Worm (Caenorhabditis elegans): ENCODE data around the gene fbxa-158.

The fbxa-158 gene

DNA sequence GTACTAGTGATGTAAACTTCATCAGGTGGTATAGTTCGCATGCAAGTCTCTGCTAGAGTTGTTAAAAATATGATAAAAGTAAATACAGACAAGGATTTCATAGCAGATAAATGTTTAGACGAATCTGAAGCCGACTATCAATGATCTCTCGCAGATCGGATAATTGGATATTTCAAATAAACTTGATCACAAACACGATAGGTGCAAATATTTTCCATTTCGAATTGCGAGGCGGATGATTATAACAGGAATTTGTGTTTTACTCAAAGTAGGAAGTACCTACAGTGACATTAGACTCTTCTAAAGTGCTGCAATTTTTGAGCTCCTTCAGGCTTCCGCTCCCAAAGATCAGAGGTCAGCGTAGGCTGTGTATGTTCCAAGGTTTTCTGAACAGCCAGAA is 31.2 kb downstream of the fbxa-158 start, which contains the start of gene T07H3.7:
Gene T07H3.7, minus strand, starts transcription at position 101 of the 400 bp plus-strand sequence.
- no peak for TF ChIP-seq sptf-1 (tag; optimal IDR thresholded peaks at IDR 0.05)
- TF ChIP-seq ceh-39 (tag; optimal IDR thresholded peaks at IDR 0.05), result no peak
- no peak for TF ChIP-seq sem-2 (GFP tag; optimal IDR thresholded peaks at IDR 0.05)
- TF ChIP-seq elt-1 (tag; optimal IDR thresholded peaks at IDR 0.05; ENCODE audit: borderline replicate concordance, insufficient read depth), result no peak
- TF ChIP-seq snpc-4 (tag; optimal IDR thresholded peaks at IDR 0.05), result no peak
- no peak for TF ChIP-seq ces-1 (GFP tag; optimal IDR thresholded peaks at IDR 0.05)
- TF ChIP-seq nhr-12 (tag; optimal IDR thresholded peaks at IDR 0.05), result no peak
- no peak for TF ChIP-seq cnd-1 (tag; optimal IDR thresholded peaks at IDR 0.05)

DNA sequence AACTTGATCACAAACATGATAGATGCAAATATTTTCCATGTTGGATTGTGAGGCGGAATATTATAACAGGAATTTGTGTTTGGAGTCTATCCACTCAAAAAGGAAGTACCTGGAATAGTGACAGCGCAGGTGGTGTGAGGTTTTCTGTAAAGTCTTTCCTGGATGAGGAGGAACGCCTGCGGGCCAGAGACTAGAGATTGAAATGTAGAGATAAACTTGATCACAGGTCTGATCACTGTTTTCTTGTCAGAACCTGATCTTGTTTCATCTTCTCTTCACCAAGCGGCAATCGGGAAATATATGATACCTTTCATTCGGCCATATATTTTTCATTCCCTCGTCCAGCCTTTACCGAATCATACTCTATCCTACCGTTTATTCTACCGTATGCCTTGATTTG is 34.8 kb downstream of the fbxa-158 start, which contains the start of gene T07H3.8:
Gene T07H3.8, plus strand, starts transcription at position 301 of the 400 bp plus-strand sequence.
- TF ChIP-seq nhr-28 (tag; optimal IDR thresholded peaks at IDR 0.05), result no peak
- no peak for TF ChIP-seq elt-1 (tag; optimal IDR thresholded peaks at IDR 0.05; ENCODE audit: borderline replicate concordance, insufficient read depth)
- TF ChIP-seq unc-120 (tag; optimal IDR thresholded peaks at IDR 0.05; ENCODE audit: poor library complexity, severe bottlenecking), result no peak
- TF ChIP-seq lsy-2 (tag; optimal IDR thresholded peaks at IDR 0.05), result no peak
- no peak for TF ChIP-seq sem-2 (GFP tag; optimal IDR thresholded peaks at IDR 0.05)
- TF ChIP-seq mep-1 (tag; optimal IDR thresholded peaks at IDR 0.05), result no peak
- TF ChIP-seq nhr-12 (tag; optimal IDR thresholded peaks at IDR 0.05), result no peak
- no peak for TF ChIP-seq sptf-1 (tag; optimal IDR thresholded peaks at IDR 0.05)
- TF ChIP-seq zip-8 (tag; optimal IDR thresholded peaks at IDR 0.05), result no peak
- TF ChIP-seq ceh-43 (GFP tag; optimal IDR thresholded peaks at IDR 0.05), result no peak

DNA sequence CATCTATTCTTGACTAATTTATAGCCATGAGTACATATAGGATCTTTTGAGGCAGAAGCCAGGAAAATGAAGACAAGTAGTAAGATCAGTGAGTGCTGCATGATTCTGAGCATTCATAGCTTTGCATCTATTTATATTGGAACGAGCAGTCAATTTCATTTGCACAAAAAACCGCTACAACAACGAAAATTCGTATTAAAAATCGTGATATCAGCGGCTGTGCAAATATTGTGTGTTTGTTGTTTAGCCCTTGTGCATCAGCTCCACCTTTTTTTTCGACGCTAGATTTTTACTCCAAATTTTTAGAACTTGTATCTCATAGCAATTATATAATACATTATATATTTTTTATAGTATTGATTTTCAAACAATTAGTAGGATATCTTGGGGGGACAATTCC is 36.9 kb downstream of the fbxa-158 start, which contains the start of gene clec-21:
Gene clec-21, minus strand, starts transcription at position 101 of the 400 bp plus-strand sequence.
- no peak for TF ChIP-seq nhr-76 (tag; optimal IDR thresholded peaks at IDR 0.05)
- TF ChIP-seq lin-13 (tag; optimal IDR thresholded peaks at IDR 0.05), result no peak
- no peak for TF ChIP-seq ztf-11 (tag; optimal IDR thresholded peaks at IDR 0.05)
- TF ChIP-seq bed-3 (GFP tag; optimal IDR thresholded peaks at IDR 0.05), result no peak
- TF ChIP-seq nhr-12 (tag; optimal IDR thresholded peaks at IDR 0.05), result no peak
- no peak for TF ChIP-seq unc-39 (tag; optimal IDR thresholded peaks at IDR 0.05)
- no peak for TF ChIP-seq sem-2 (GFP tag; optimal IDR thresholded peaks at IDR 0.05)
- TF ChIP-seq zip-8 (tag; optimal IDR thresholded peaks at IDR 0.05), result no peak

DNA sequence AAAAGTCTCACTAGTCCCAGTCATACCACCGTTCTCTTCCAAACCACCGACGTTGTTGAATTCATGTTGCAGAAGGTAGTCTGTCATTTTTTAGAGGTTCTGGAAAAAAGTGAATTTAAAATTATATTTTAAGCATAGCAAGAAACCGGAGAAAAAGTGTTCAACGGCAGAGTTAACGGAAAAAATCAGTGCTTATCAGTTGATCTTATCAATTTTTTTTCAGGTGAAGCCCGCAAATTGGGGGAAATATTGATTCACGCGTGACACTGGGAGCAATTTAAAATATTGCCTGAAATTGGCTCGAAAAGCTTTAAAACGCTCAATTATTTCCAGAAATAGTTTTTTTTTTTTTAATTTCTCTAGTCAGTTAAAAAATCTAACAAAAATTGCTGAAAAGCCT is 41.2 kb downstream of the fbxa-158 start, which contains the start of gene math-38:
Gene math-38, minus strand, starts transcription at position 101 of the 400 bp plus-strand sequence.
- TF ChIP-seq drap-1 (GFP tag; optimal IDR thresholded peaks at IDR 0.05) (no peak), mep-1 (tag; optimal IDR thresholded peaks at IDR 0.05) (no peak), nhr-12 (tag; optimal IDR thresholded peaks at IDR 0.05) (no peak), elt-3 (tag; optimal IDR thresholded peaks at IDR 0.05) (no peak), lin-32 (GFP tag; optimal IDR thresholded peaks at IDR 0.05) (no peak), lsy-2 (tag; optimal IDR thresholded peaks at IDR 0.05) (no peak), nhr-2 (tag; optimal IDR thresholded peaks at IDR 0.05) (no peak), unc-62 (GFP tag; optimal IDR thresholded peaks at IDR 0.05) (no peak), nhr-237 (tag; optimal IDR thresholded peaks at IDR 0.05) (no peak), cnd-1 (tag; optimal IDR thresholded peaks at IDR 0.05) (no peak), elt-1 (tag; optimal IDR thresholded peaks at IDR 0.05; ENCODE audit: borderline replicate concordance, insufficient read depth) (no peak), ham-2 (GFP tag; optimal IDR thresholded peaks at IDR 0.05) (no peak), ztf-11 (tag; optimal IDR thresholded peaks at IDR 0.05) (no peak), zip-8 (tag; optimal IDR thresholded peaks at IDR 0.05) (no peak), blmp-1 (tag; optimal IDR thresholded peaks at IDR 0.05) (no peak), hlh-1 (tag; optimal IDR thresholded peaks at IDR 0.05) (no peak), bed-3 (GFP tag; optimal IDR thresholded peaks at IDR 0.05) (no peak), pha-4 (tag; optimal IDR thresholded peaks at IDR 0.05) (no peak), ceh-43 (GFP tag; optimal IDR thresholded peaks at IDR 0.05) (no peak), lin-13 (tag; optimal IDR thresholded peaks at IDR 0.05) (no peak)

DNA sequence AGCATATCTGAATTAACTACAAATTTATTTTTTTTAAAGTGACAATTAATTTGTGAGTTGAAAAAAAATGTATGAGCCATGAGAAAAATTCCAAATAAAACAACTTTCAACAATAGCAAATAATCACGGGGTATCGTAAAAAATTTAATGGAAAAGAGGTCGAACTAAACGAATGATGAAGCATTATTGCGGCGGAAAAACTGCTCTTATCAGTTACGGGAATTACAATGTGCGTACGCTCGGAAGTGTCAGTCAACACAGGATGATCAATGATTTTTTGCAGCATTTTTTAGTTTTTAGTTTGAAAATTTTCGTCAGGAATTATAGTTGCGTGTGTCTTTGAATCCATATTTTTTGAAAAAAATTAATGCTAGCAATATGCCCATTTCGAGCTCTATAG is 44.3 kb downstream of the fbxa-158 start:
- TF ChIP-seq nhr-28 (tag; optimal IDR thresholded peaks at IDR 0.05) (no peak), elt-3 (tag; optimal IDR thresholded peaks at IDR 0.05) (no peak), mep-1 (tag; optimal IDR thresholded peaks at IDR 0.05) (no peak), mls-2 (tag; optimal IDR thresholded peaks at IDR 0.05) (no peak), nhr-12 (tag; optimal IDR thresholded peaks at IDR 0.05) (no peak), lin-32 (GFP tag; optimal IDR thresholded peaks at IDR 0.05) (no peak), sem-2 (GFP tag; optimal IDR thresholded peaks at IDR 0.05) (no peak), unc-120 (tag; optimal IDR thresholded peaks at IDR 0.05; ENCODE audit: poor library complexity, severe bottlenecking) (no peak), tbx-8 (GFP tag; optimal IDR thresholded peaks at IDR 0.05) (no peak), ces-1 (GFP tag; optimal IDR thresholded peaks at IDR 0.05) (no peak), unc-62 (GFP tag; optimal IDR thresholded peaks at IDR 0.05) (no peak), snpc-4 (tag; optimal IDR thresholded peaks at IDR 0.05) (no peak), pha-4 (tag; optimal IDR thresholded peaks at IDR 0.05) (no peak), M03D4.4 (tag; optimal IDR thresholded peaks at IDR 0.05) (no peak), lsy-2 (tag; optimal IDR thresholded peaks at IDR 0.05) (no peak), bed-3 (GFP tag; optimal IDR thresholded peaks at IDR 0.05) (no peak), ztf-11 (tag; optimal IDR thresholded peaks at IDR 0.05) (no peak), cnd-1 (tag; optimal IDR thresholded peaks at IDR 0.05) (no peak), flh-1 (GFP tag; optimal IDR thresholded peaks at IDR 0.05) (no peak)
